Fruit fly (Drosophila melanogaster): ENCODE measurements around the gene APC4.

APC4 gene

DNA sequence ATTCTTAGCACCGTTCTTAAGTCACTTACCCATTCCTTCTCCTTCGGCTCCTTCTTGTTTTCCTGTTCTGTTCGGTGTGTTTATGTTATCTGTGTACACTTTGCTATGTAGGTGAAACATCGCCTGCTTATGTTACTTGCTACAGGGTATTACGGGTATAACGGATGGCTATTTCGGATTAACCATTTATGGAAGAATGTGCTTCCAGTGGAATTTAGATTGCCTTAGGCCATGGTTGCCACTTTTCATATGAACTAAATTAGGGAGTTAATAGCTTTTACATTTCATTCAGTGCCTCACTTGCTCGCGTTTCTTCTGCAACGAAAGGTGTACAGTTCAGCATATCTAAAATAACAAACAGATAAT, 34.4 kb upstream of the APC4 start:
- TF ChIP-seq EcR (GFP tag; optimal IDR thresholded peaks at IDR 0.05) (no peak), CG12605 (GFP tag; IDR thresholded peaks at IDR 0.05) (no peak), CG17806 (tag; optimal IDR thresholded peaks at IDR 0.05) (peak; percentile 27), CG10348 (GFP tag; IDR thresholded peaks at IDR 0.05) (no peak), Ets98B (GFP tag; IDR thresholded peaks at IDR 0.05) (no peak), fd96Ca (GFP tag; IDR thresholded peaks at IDR 0.05) (no peak), CG14655 (GFP tag; optimal IDR thresholded peaks at IDR 0.05) (peak; percentile 38), CG9948 (tag; optimal IDR thresholded peaks at IDR 0.05) (peak; percentile 28), D1 (tag; optimal IDR thresholded peaks at IDR 0.05) (no peak), CG8301 (tag; optimal IDR thresholded peaks at IDR 0.05) (peak; percentile 22), CG15710 (tag; optimal IDR thresholded peaks at IDR 0.05) (peak; percentile 20), CG4496 (GFP tag; IDR thresholded peaks at IDR 0.05) (no peak), CG13204 (GFP tag; optimal IDR thresholded peaks at IDR 0.05) (no peak), CG8159 (tag; optimal IDR thresholded peaks at IDR 0.05) (peak; percentile 40), Snoo (tag; optimal IDR thresholded peaks at IDR 0.05) (no peak), Pif1A (GFP tag; optimal IDR thresholded peaks at IDR 0.05) (no peak)

dm6 chrX:9048941-9049340, 33.8 kb upstream of the APC4 start:
- no peak for TF ChIP-seq CG12605 (GFP tag; IDR thresholded peaks at IDR 0.05)

dm6 chrX:9060078-9060477, 22.7 kb upstream of the APC4 start:
- TF ChIP-seq Snoo (tag; optimal IDR thresholded peaks at IDR 0.05) (peak; percentile 83), CG15710 (tag; optimal IDR thresholded peaks at IDR 0.05) (peak; percentile 86), Pif1A (GFP tag; optimal IDR thresholded peaks at IDR 0.05) (peak; percentile 72), rn (GFP tag; IDR thresholded peaks at IDR 0.05) (peak; percentile 65; the same call in 1 of the 2 replicates), Pif1B (GFP tag; optimal IDR thresholded peaks at IDR 0.05) (peak; percentile 74), CG17806 (tag; optimal IDR thresholded peaks at IDR 0.05) (peak; percentile 83), fd96Ca (GFP tag; IDR thresholded peaks at IDR 0.05) (peak; percentile 79), gl (tag; optimal IDR thresholded peaks at IDR 0.05) (peak; percentile 62), CG9948 (tag; optimal IDR thresholded peaks at IDR 0.05) (peak; percentile 82), CG8301 (tag; optimal IDR thresholded peaks at IDR 0.05) (peak; percentile 88), CG8159 (tag; optimal IDR thresholded peaks at IDR 0.05) (peak; percentile 86), EcR (GFP tag; optimal IDR thresholded peaks at IDR 0.05) (peak; percentile 4), CG34367 (tag; optimal IDR thresholded peaks at IDR 0.05) (peak; percentile 83), CG12605 (GFP tag; IDR thresholded peaks at IDR 0.05) (peak; percentile 81), CG13204 (GFP tag; optimal IDR thresholded peaks at IDR 0.05) (peak; percentile 54), Ets98B (GFP tag; IDR thresholded peaks at IDR 0.05) (peak; percentile 83), CG4496 (GFP tag; IDR thresholded peaks at IDR 0.05) (peak; percentile 88), CG14655 (GFP tag; optimal IDR thresholded peaks at IDR 0.05) (peak; percentile 88), D1 (tag; optimal IDR thresholded peaks at IDR 0.05) (peak; percentile 64), CG10348 (GFP tag; IDR thresholded peaks at IDR 0.05) (no peak), CG32121 (GFP tag; IDR thresholded peaks at IDR 0.05) (peak; percentile 87)

dm6 chrX:9061299-9061698, 21.4 kb upstream of the APC4 start:
- peak; percentile 46 for TF ChIP-seq CG8159 (tag; optimal IDR thresholded peaks at IDR 0.05)
- TF ChIP-seq gl (tag; optimal IDR thresholded peaks at IDR 0.05), result no peak
- peak; percentile 53 for TF ChIP-seq Pif1A (GFP tag; optimal IDR thresholded peaks at IDR 0.05)
- TF ChIP-seq rn (GFP tag; IDR thresholded peaks at IDR 0.05), result no peak
- TF ChIP-seq fd96Ca (GFP tag; IDR thresholded peaks at IDR 0.05), result peak; percentile 31; the same call in 1 of the 3 replicates
- TF ChIP-seq Pif1B (GFP tag; optimal IDR thresholded peaks at IDR 0.05), result peak; percentile 22
- TF ChIP-seq CG4496 (GFP tag; IDR thresholded peaks at IDR 0.05), result no peak
- TF ChIP-seq CG10348 (GFP tag; IDR thresholded peaks at IDR 0.05), result no peak
- TF ChIP-seq CG14655 (GFP tag; optimal IDR thresholded peaks at IDR 0.05), result peak; percentile 32
- TF ChIP-seq EcR (GFP tag; optimal IDR thresholded peaks at IDR 0.05), result peak; percentile 62
- no peak for TF ChIP-seq Snoo (tag; optimal IDR thresholded peaks at IDR 0.05)
- TF ChIP-seq CG9948 (tag; optimal IDR thresholded peaks at IDR 0.05), result peak; percentile 6
- TF ChIP-seq CG32121 (GFP tag; IDR thresholded peaks at IDR 0.05), result peak; percentile 48
- TF ChIP-seq CG34367 (tag; optimal IDR thresholded peaks at IDR 0.05), result no peak
- TF ChIP-seq CG17806 (tag; optimal IDR thresholded peaks at IDR 0.05), result no peak
- peak; percentile 3 for TF ChIP-seq CG15710 (tag; optimal IDR thresholded peaks at IDR 0.05)
- TF ChIP-seq D1 (tag; optimal IDR thresholded peaks at IDR 0.05), result no peak
- TF ChIP-seq Ets98B (GFP tag; IDR thresholded peaks at IDR 0.05), result peak; percentile 12; the same call in 1 of the 2 replicates
- TF ChIP-seq CG8301 (tag; optimal IDR thresholded peaks at IDR 0.05), result peak; percentile 28
- TF ChIP-seq CG12605 (GFP tag; IDR thresholded peaks at IDR 0.05), result no peak
- no peak for TF ChIP-seq CG13204 (GFP tag; optimal IDR thresholded peaks at IDR 0.05)

- peak; percentile 73 for TF ChIP-seq fd96Ca (GFP tag; IDR thresholded peaks at IDR 0.05)
- peak; percentile 37 for TF ChIP-seq CG8301 (tag; optimal IDR thresholded peaks at IDR 0.05)
- peak; percentile 40 for TF ChIP-seq CG8159 (tag; optimal IDR thresholded peaks at IDR 0.05)
- no peak for TF ChIP-seq gl (tag; optimal IDR thresholded peaks at IDR 0.05)
- TF ChIP-seq CG12605 (GFP tag; IDR thresholded peaks at IDR 0.05), result peak; percentile 72
- peak; percentile 57 for TF ChIP-seq CG15710 (tag; optimal IDR thresholded peaks at IDR 0.05)
- peak; percentile 83 for TF ChIP-seq CG4496 (GFP tag; IDR thresholded peaks at IDR 0.05)
- peak; percentile 74 for TF ChIP-seq CG32121 (GFP tag; IDR thresholded peaks at IDR 0.05)
- peak; percentile 5; the same call in 1 of the 2 replicates for TF ChIP-seq rn (GFP tag; IDR thresholded peaks at IDR 0.05)
- no peak for TF ChIP-seq D1 (tag; optimal IDR thresholded peaks at IDR 0.05)
- no peak for TF ChIP-seq EcR (GFP tag; optimal IDR thresholded peaks at IDR 0.05)
- TF ChIP-seq Ets98B (GFP tag; IDR thresholded peaks at IDR 0.05), result peak; percentile 61
- peak; percentile 38 for TF ChIP-seq CG9948 (tag; optimal IDR thresholded peaks at IDR 0.05)
- TF ChIP-seq Pif1B (GFP tag; optimal IDR thresholded peaks at IDR 0.05), result peak; percentile 73
- TF ChIP-seq Snoo (tag; optimal IDR thresholded peaks at IDR 0.05), result peak; percentile 44
- TF ChIP-seq CG13204 (GFP tag; optimal IDR thresholded peaks at IDR 0.05), result no peak
- peak; percentile 29 for TF ChIP-seq Pif1A (GFP tag; optimal IDR thresholded peaks at IDR 0.05)
- no peak for TF ChIP-seq CG10348 (GFP tag; IDR thresholded peaks at IDR 0.05)
- TF ChIP-seq CG34367 (tag; optimal IDR thresholded peaks at IDR 0.05), result no peak
- peak; percentile 26 for TF ChIP-seq CG17806 (tag; optimal IDR thresholded peaks at IDR 0.05)
- peak; percentile 45 for TF ChIP-seq CG14655 (GFP tag; optimal IDR thresholded peaks at IDR 0.05)
These were observed 20.1 kb upstream of the APC4 start for dm6 chrX:9062665-9063064.
